Fruit fly (Drosophila melanogaster) whole organism, embryonic: Measurements from ENCODE around the gene ari-1.

Experiments used
- Ada2b ChIP-seq: fragments of 200-800 bp; sonication (Bioruptor generic); IDR thresholded peaks from 2 replicates; pipeline ENCODE4 v1.3.6; 2022; ENCODE audit warnings: missing biosample characterization, missing genetic modification characterization
- Atf-2 ChIP-seq: fragments of 200-800 bp; sonication (Bioruptor generic); optimal IDR thresholded peaks from 2 replicates; lab custom pipeline; 2016; ENCODE audit warnings: missing biosample characterization, missing genetic modification characterization
- Bdp1 ChIP-seq: fragments of 200-800 bp; sonication (Bioruptor generic); optimal IDR thresholded peaks from 3 replicates; lab custom pipeline; 2016; ENCODE audit warnings: missing biosample characterization, missing genetic modification characterization
- CG10979 ChIP-seq: fragments of 200-800 bp; sonication (Bioruptor generic); optimal IDR thresholded peaks from 2 replicates; lab custom pipeline; 2018; ENCODE audit warnings: missing biosample characterization, mild to moderate bottlenecking, missing genetic modification characterization, moderate library complexity
- CG12236 ChIP-seq: fragments of 200-800 bp; sonication (Bioruptor generic); optimal IDR thresholded peaks from 2 replicates; lab custom pipeline; 2016; ENCODE audit warnings: missing biosample characterization, missing genetic modification characterization
- CG12391 ChIP-seq: fragments of 200-800 bp; sonication (Bioruptor generic); optimal IDR thresholded peaks from 3 replicates; lab custom pipeline; 2018; ENCODE audit warnings: missing biosample characterization, mild to moderate bottlenecking, missing genetic modification characterization, moderate library complexity
- CG15073 ChIP-seq: fragments of 200-800 bp; sonication (Bioruptor generic); optimal IDR thresholded peaks from 2 replicates; lab custom pipeline; 2016; ENCODE audit warnings: missing biosample characterization, missing genetic modification characterization
- CG1529 ChIP-seq: fragments of 200-800 bp; sonication (Bioruptor generic); optimal IDR thresholded peaks from 3 replicates; lab custom pipeline; 2018; ENCODE audit warnings: missing biosample characterization, missing genetic modification characterization
- CG1602 ChIP-seq: fragments of 200-800 bp; sonication (Bioruptor generic); optimal IDR thresholded peaks from 3 replicates; lab custom pipeline; 2016; ENCODE audit warnings: missing biosample characterization, missing genetic modification characterization
- CG16779 ChIP-seq: fragments of 200-800 bp; sonication (Bioruptor generic); IDR thresholded peaks from 2 replicates; pipeline ENCODE4 v1.3.6; 2022; ENCODE audit warnings: missing biosample characterization, missing genetic modification characterization
- CG17359 ChIP-seq: fragments of 200-800 bp; sonication (Bioruptor generic); optimal IDR thresholded peaks from 3 replicates; lab custom pipeline; 2018; ENCODE audit warnings: missing biosample characterization, mild to moderate bottlenecking, missing genetic modification characterization, moderate library complexity
- CG17802 ChIP-seq: fragments of 200-800 bp; sonication (Bioruptor generic); optimal IDR thresholded peaks from 2 replicates; lab custom pipeline; 2018; ENCODE audit warnings: missing biosample characterization, mild to moderate bottlenecking, missing genetic modification characterization, moderate library complexity
- CG18011 ChIP-seq: fragments of 200-800 bp; sonication (Bioruptor generic); optimal IDR thresholded peaks from 2 replicates; lab custom pipeline; 2017; ENCODE audit warnings: missing biosample characterization, missing genetic modification characterization, mild to moderate bottlenecking, moderate library complexity, missing genotype
- CG2875 ChIP-seq: fragments of 200-800 bp; sonication (Bioruptor generic); optimal IDR thresholded peaks from 2 replicates; lab custom pipeline; 2017; ENCODE audit warnings: missing biosample characterization, mild to moderate bottlenecking, missing genetic modification characterization, missing genetic modification reagents
- CG30431 ChIP-seq: fragments of 200-800 bp; sonication (Bioruptor generic); optimal IDR thresholded peaks from 2 replicates; lab custom pipeline; 2017; ENCODE audit warnings: missing biosample characterization, missing genetic modification characterization
- CG3847 ChIP-seq: fragments of 200-800 bp; sonication (Bioruptor generic); IDR thresholded peaks from 2 replicates; pipeline ENCODE4 v1.3.6; 2022; ENCODE audit warnings: missing biosample characterization, missing genetic modification characterization
- CG4360 ChIP-seq: fragments of 200-800 bp; sonication (Bioruptor generic); IDR thresholded peaks from 2 replicates; pipeline ENCODE4 v1.3.6; 2022; ENCODE audit warnings: missing biosample characterization, missing genetic modification characterization
- CG4404 ChIP-seq: fragments of 200-800 bp; sonication (Bioruptor generic); IDR thresholded peaks from 2 replicates; pipeline ENCODE4 v1.3.6; 2022; ENCODE audit warnings: missing biosample characterization, missing genetic modification characterization
- CG4707 ChIP-seq: fragments of 200-800 bp; sonication (Bioruptor generic); optimal IDR thresholded peaks from 2 replicates; lab custom pipeline; 2018; ENCODE audit warnings: missing biosample characterization, mild to moderate bottlenecking, missing genetic modification characterization, moderate library complexity
- CG4730 ChIP-seq: fragments of 200-800 bp; sonication (Bioruptor generic); IDR thresholded peaks from 2 replicates; pipeline ENCODE4 v1.3.6; 2022; ENCODE audit warnings: missing biosample characterization, missing genetic modification characterization
- CG4854 ChIP-seq: fragments of 200-800 bp; sonication (Bioruptor generic); optimal IDR thresholded peaks from 2 replicates; lab custom pipeline; 2016; ENCODE audit warnings: missing biosample characterization, missing genetic modification characterization, inconsistent platforms
- CG6813 ChIP-seq: fragments of 200-800 bp; sonication (Bioruptor generic); optimal IDR thresholded peaks from 2 replicates; lab custom pipeline; 2017; ENCODE audit warnings: missing biosample characterization, missing genetic modification characterization, mild to moderate bottlenecking, moderate library complexity, missing genetic modification reagents
- CG6854 ChIP-seq: fragments of 200-800 bp; sonication (Bioruptor generic); optimal IDR thresholded peaks from 3 replicates; lab custom pipeline; 2017; ENCODE audit warnings: missing biosample characterization, mild to moderate bottlenecking, missing genetic modification characterization
- CG7839 ChIP-seq: fragments of 200-800 bp; sonication (Bioruptor generic); optimal IDR thresholded peaks from 3 replicates; lab custom pipeline; 2018; ENCODE audit warnings: missing biosample characterization, mild to moderate bottlenecking, missing genetic modification characterization, moderate library complexity
- CG9437 ChIP-seq: fragments of 200-800 bp; sonication (Bioruptor generic); optimal IDR thresholded peaks from 2 replicates; lab custom pipeline; 2018; ENCODE audit warnings: missing biosample characterization, mild to moderate bottlenecking, missing genetic modification characterization
- CG9797 ChIP-seq: fragments of 200-800 bp; sonication (Bioruptor generic); optimal IDR thresholded peaks from 3 replicates; lab custom pipeline; 2018; ENCODE audit warnings: missing biosample characterization, mild to moderate bottlenecking, missing genetic modification characterization
- Chrac-16 ChIP-seq: fragments of 200-800 bp; sonication (Bioruptor generic); optimal IDR thresholded peaks from 3 replicates; lab custom pipeline; 2016; ENCODE audit warnings: missing biosample characterization, missing genetic modification characterization
- CoRest ChIP-seq: fragments of 200-800 bp; sonication (Bioruptor generic); optimal IDR thresholded peaks from 3 replicates; lab custom pipeline; 2018; ENCODE audit warnings: missing biosample characterization, mild to moderate bottlenecking, missing genetic modification characterization, moderate library complexity
- Hey ChIP-seq: fragments of 200-800 bp; sonication (Bioruptor generic); optimal IDR thresholded peaks from 3 replicates; lab custom pipeline; 2018; ENCODE audit warnings: missing biosample characterization, mild to moderate bottlenecking, missing genetic modification characterization
- Myb ChIP-seq: fragments of 200-800 bp; sonication (Bioruptor generic); optimal IDR thresholded peaks from 2 replicates; lab custom pipeline; 2016; ENCODE audit warnings: missing biosample characterization, missing genetic modification characterization
- Poxn ChIP-seq: fragments of 200-800 bp; sonication (Bioruptor generic); IDR thresholded peaks from 2 replicates; pipeline ENCODE4 v1.3.6; 2022; ENCODE audit warnings: missing biosample characterization, missing genetic modification characterization
- Rfx ChIP-seq: fragments of 200-800 bp; sonication (Bioruptor generic); IDR thresholded peaks from 2 replicates; pipeline ENCODE4 v1.3.6; 2022; ENCODE audit warnings: missing biosample characterization, missing genetic modification characterization
- Trl ChIP-seq, 3 experiments: fragments of >200 bp in 2 of 3; fragments of 200-800 bp in 1 of 3; sonication (Bioruptor generic) in 1 of 3; optimal IDR thresholded peaks; 2 replicates in 1 of 3; 3 replicates in 2 of 3; lab custom pipeline; 2016 to 2017; ENCODE audit warnings: missing biosample characterization in 1 of 3, missing genetic modification characterization in 1 of 3
- ac ChIP-seq: fragments of 200-800 bp; sonication (Bioruptor generic); optimal IDR thresholded peaks from 3 replicates; lab custom pipeline; 2017; ENCODE audit warnings: missing biosample characterization, mild to moderate bottlenecking, missing genetic modification characterization
- bowl ChIP-seq: fragments of 200-800 bp; sonication (Bioruptor generic); IDR thresholded peaks from 2 replicates; pipeline ENCODE4 v1.3.6; 2022; ENCODE audit warnings: missing biosample characterization, missing genetic modification characterization
- cg ChIP-seq: fragments of 200-800 bp; sonication (Bioruptor generic); optimal IDR thresholded peaks from 3 replicates; lab custom pipeline; 2019; ENCODE audit warnings: missing biosample characterization, mild to moderate bottlenecking, missing genetic modification characterization, moderate library complexity
- croc ChIP-seq: fragments of 200-800 bp; sonication (Bioruptor generic); conservative IDR thresholded peaks from 3 replicates; pipeline ENCODE4 v1.3.6; 2022; ENCODE audit warnings: missing biosample characterization, missing genetic modification characterization
- dpn ChIP-seq, 2 experiments: fragments of 200-800 bp; sonication (Bioruptor generic); optimal IDR thresholded peaks; 3 replicates each; lab custom pipeline; 2016; ENCODE audit warnings: missing biosample characterization in 2 of 2, missing genetic modification characterization in 2 of 2
- emc ChIP-seq: fragments of 200-800 bp; sonication (Bioruptor generic); optimal IDR thresholded peaks from 2 replicates; lab custom pipeline; 2016; ENCODE audit warnings: missing biosample characterization, missing genetic modification characterization
- inv ChIP-seq: fragments of 200-800 bp; sonication (Bioruptor generic); IDR thresholded peaks from 2 replicates; pipeline ENCODE4 v1.3.6; 2022; ENCODE audit warnings: missing biosample characterization, missing genetic modification characterization; ENCODE audit not compliant: partially characterized antibody
- onecut ChIP-seq: fragments of 200-800 bp; sonication (Bioruptor generic); IDR thresholded peaks from 2 replicates; pipeline ENCODE4 v1.3.6; 2022; ENCODE audit warnings: missing biosample characterization, missing genetic modification characterization
- prd ChIP-seq, 3 experiments: fragments of >200 bp in 2 of 3; fragments of 200-800 bp in 1 of 3; sonication (Bioruptor generic) in 1 of 3; optimal IDR thresholded peaks in 2 of 3; IDR thresholded peaks in 1 of 3; 2 replicates in 2 of 3; 3 replicates in 1 of 3; pipeline versions ENCODE4 v1.3.6 to Lab custom; 2017 to 2022; ENCODE audit warnings: missing biosample characterization in 1 of 3, missing genetic modification characterization in 1 of 3
- rib ChIP-seq: fragments of 200-800 bp; sonication (Bioruptor generic); IDR thresholded peaks from 2 replicates; pipeline ENCODE4 v1.3.6; 2022; ENCODE audit warnings: missing biosample characterization, missing genetic modification characterization
- slp2 ChIP-seq: fragments of 200-800 bp; sonication (Bioruptor generic); optimal IDR thresholded peaks from 2 replicates; lab custom pipeline; 2016; ENCODE audit warnings: missing biosample characterization, missing genetic modification characterization
- tio ChIP-seq: fragments of 200-800 bp; sonication (Bioruptor generic); optimal IDR thresholded peaks from 2 replicates; lab custom pipeline; 2017; ENCODE audit warnings: missing biosample characterization, missing genetic modification characterization, inconsistent platforms
- wek ChIP-seq: fragments of 200-800 bp; sonication (Bioruptor generic); optimal IDR thresholded peaks from 3 replicates; lab custom pipeline; 2018; ENCODE audit warnings: missing biosample characterization, mild to moderate bottlenecking, missing genetic modification characterization, moderate library complexity
- wor ChIP-seq: fragments of 200-800 bp; sonication (Bioruptor generic); IDR thresholded peaks from 2 replicates; pipeline ENCODE4 v1.3.6; 2022; ENCODE audit warnings: missing biosample characterization, missing genetic modification characterization
- z ChIP-seq: fragments of 200-800 bp; sonication (Bioruptor generic); IDR thresholded peaks from 3 replicates; pipeline ENCODE4 v1.3.6; 2022; ENCODE audit warnings: missing biosample characterization, missing genetic modification characterization
- zen2 ChIP-seq: fragments of 200-800 bp; sonication (Bioruptor generic); IDR thresholded peaks from 3 replicates; pipeline ENCODE4 v1.3.6; 2022; ENCODE audit warnings: missing biosample characterization, missing genetic modification characterization; ENCODE audit not compliant: partially characterized antibody
- zfh2 ChIP-seq: fragments of 200-800 bp; sonication (Bioruptor generic); optimal IDR thresholded peaks from 2 replicates; lab custom pipeline; 2016; ENCODE audit warnings: missing biosample characterization, missing genetic modification characterization

ari-1 gene

dm6 chrX:18092810-18093222, 44.8 kb downstream of the ari-1 start, which contains the start of gene RhoGAP16F (continued):
- TF ChIP-seq CG9797 (no peak), tio (no peak), CG9437 (peak; percentile 63), Chrac-16 (GFP tag; lab: Kevin White, UChicago) (peak; percentile 90), CG4730 (GFP tag; lab: Robert Waterston, UW) (peak; percentile 70), CG2875 (GFP tag; lab: Kevin White, UChicago) (peak; percentile 51), CG12391 (tag; lab: Kevin White, UChicago) (peak; percentile 89), Poxn (GFP tag; lab: Robert Waterston, UW) (no peak), Bdp1 (GFP tag; lab: Kevin White, UChicago) (peak; percentile 66), CG4707 (GFP tag; lab: Kevin White, UChicago) (peak; percentile 10), cg (no peak), emc (GFP tag; lab: Kevin White, UChicago) (no peak), wor (GFP tag; lab: Robert Waterston, UW) (peak; percentile 49; the same call in 1 of the 2 replicates), CG10979 (peak; percentile 83), wek (GFP tag; lab: Kevin White, UChicago) (peak; percentile 37), Atf-2 (GFP tag; lab: Kevin White, UChicago) (peak; percentile 75), CG7839 (tag; lab: Kevin White, UChicago) (peak; percentile 88), inv (GFP tag; lab: Robert Waterston, UW) (no peak), CG4360 (GFP tag; lab: Robert Waterston, UW) (peak; percentile 45; the same call in 1 of the 2 replicates), CG16779 (GFP tag; lab: Robert Waterston, UW) (0 out of 2 replicates have a peak, but pooled peaks have one; percentile 24), CG1529 (GFP tag; lab: Kevin White, UChicago) (peak; percentile 43), zfh2 (GFP tag; lab: Kevin White, UChicago) (peak; percentile 79), Hey (tag; lab: Kevin White, UChicago) (no peak), zen2 (GFP tag; lab: Robert Waterston, UW) (no peak), Myb (GFP tag; lab: Kevin White, UChicago) (peak; percentile 79), CG4404 (GFP tag; lab: Robert Waterston, UW) (peak; percentile 88), slp2 (GFP tag; lab: Kevin White, UChicago) (peak; percentile 63), Trl (optimal IDR thresholded peaks at IDR 0.05; lab: Kevin White, UChicago) (no peak), Trl (GFP tag; optimal IDR thresholded peaks at IDR 0.05; lab: Kevin White, UChicago) (peak; percentile 78), CoRest (tag; lab: Kevin White, UChicago) (peak; percentile 90), ac (GFP tag; lab: Kevin White, UChicago) (peak; percentile 33), dpn (GFP tag; optimal IDR thresholded peaks at IDR 0.05; lab: Kevin White, UChicago) (peak; percentile 77 to 88), z (GFP tag; lab: Robert Waterston, UW) (no peak), CG15073 (GFP tag; lab: Kevin White, UChicago) (peak; percentile 47), CG6854 (GFP tag; lab: Kevin White, UChicago) (peak; percentile 24), CG17359 (peak; percentile 85), CG12236 (GFP tag; lab: Kevin White, UChicago) (peak; percentile 38), bowl (GFP tag; lab: Robert Waterston, UW) (0 out of 2 replicates have a peak, but pooled peaks have one; percentile 27), Ada2b (GFP tag; lab: Robert Waterston, UW) (peak; percentile 70), CG4854 (peak; percentile 76), CG18011 (GFP tag; lab: Kevin White, UChicago) (peak; percentile 61), rib (GFP tag; lab: Robert Waterston, UW) (peak; percentile 52), croc (peak; percentile 64), prd (optimal IDR thresholded peaks at IDR 0.05; lab: Kevin White, UChicago) (no peak), prd (GFP tag; IDR thresholded peaks at IDR 0.05; lab: Robert Waterston, UW) (peak; percentile 93), Rfx (GFP tag; lab: Robert Waterston, UW) (peak; percentile 85), CG3847 (GFP tag; lab: Robert Waterston, UW) (peak; percentile 85), CG6813 (peak; percentile 72), onecut (GFP tag; lab: Robert Waterston, UW) (peak; percentile 47), CG30431 (GFP tag; lab: Kevin White, UChicago) (peak; percentile 77), CG17802 (peak; percentile 51), CG1602 (peak; percentile 88)
